Fruit fly (Drosophila melanogaster): Measurements from ENCODE around the gene tzn.

tzn gene

dm6 chr3L:20826950-20827910 is 28.8 kb downstream of the tzn start:
- peak; percentile 7 for TF ChIP-seq B-H2 (GFP tag; optimal IDR thresholded peaks at IDR 0.05)
- 0 out of 2 replicates have a peak, but pooled peaks have one; percentile 30 for TF ChIP-seq wdn (GFP tag; IDR thresholded peaks at IDR 0.05)
- TF ChIP-seq croc (GFP tag; conservative IDR thresholded peaks at IDR 0.05), result no peak
- TF ChIP-seq grn (GFP tag; optimal IDR thresholded peaks at IDR 0.05), result no peak
- TF ChIP-seq Max (GFP tag; optimal IDR thresholded peaks at IDR 0.05), result no peak
- TF ChIP-seq cad (GFP tag; optimal IDR thresholded peaks at IDR 0.05), result no peak
- no peak for TF ChIP-seq ase (GFP tag; IDR thresholded peaks at IDR 0.05)
- no peak for TF ChIP-seq pita (GFP tag; optimal IDR thresholded peaks at IDR 0.05)
- TF ChIP-seq Dbx (GFP tag; IDR thresholded peaks at IDR 0.05), result no peak; the same call in 2 of the 3 replicates
- TF ChIP-seq Atf6 (GFP tag; IDR thresholded peaks at IDR 0.05), result peak; percentile 55; the same call in 1 of the 2 replicates
- no peak for TF ChIP-seq CG11456 (GFP tag; IDR thresholded peaks at IDR 0.05)
- TF ChIP-seq Meics (GFP tag; optimal IDR thresholded peaks at IDR 0.05), result peak; percentile 40
- TF ChIP-seq slbo (GFP tag; IDR thresholded peaks at IDR 0.05), result peak; percentile 76
- no peak for TF ChIP-seq da (GFP tag; optimal IDR thresholded peaks at IDR 0.05)
- TF ChIP-seq BEAF-32 (GFP tag; optimal IDR thresholded peaks at IDR 0.05), result no peak
- no peak for TF ChIP-seq CG15601 (tag; optimal IDR thresholded peaks at IDR 0.05)
- no peak for TF ChIP-seq CG43689 (GFP tag; IDR thresholded peaks at IDR 0.05)
- no peak for TF ChIP-seq CG13287 (GFP tag; IDR thresholded peaks at IDR 0.05; ENCODE audit: partially characterized antibody)
- TF ChIP-seq CG16779 (GFP tag; IDR thresholded peaks at IDR 0.05), result no peak
- TF ChIP-seq CG6791 (GFP tag; IDR thresholded peaks at IDR 0.05; ENCODE audit: partially characterized antibody), result no peak
- no peak for TF ChIP-seq inv (GFP tag; IDR thresholded peaks at IDR 0.05; ENCODE audit: partially characterized antibody)
- TF ChIP-seq CG13296 (GFP tag; optimal IDR thresholded peaks at IDR 0.05), result no peak
- TF ChIP-seq usp (GFP tag; optimal IDR thresholded peaks at IDR 0.05), result no peak
- TF ChIP-seq CG1233 (GFP tag; optimal IDR thresholded peaks at IDR 0.05), result no peak
- no peak for TF ChIP-seq CG15479 (GFP tag; optimal IDR thresholded peaks at IDR 0.05)
- no peak for TF ChIP-seq CG18476 (GFP tag; optimal IDR thresholded peaks at IDR 0.05)
- no peak for TF ChIP-seq CG10431 (GFP tag; optimal IDR thresholded peaks at IDR 0.05)
- TF ChIP-seq cwo (GFP tag; optimal IDR thresholded peaks at IDR 0.05), result peak; percentile 19
- peak; percentile 45 for TF ChIP-seq CG9817 (tag; optimal IDR thresholded peaks at IDR 0.05)
- no peak for TF ChIP-seq Lpt (GFP tag; optimal IDR thresholded peaks at IDR 0.05)
- TF ChIP-seq row (GFP tag; IDR thresholded peaks at IDR 0.05), result no peak; the same call in 2 of the 3 replicates
- no peak for TF ChIP-seq Hr39 (optimal IDR thresholded peaks at IDR 0.05)
- no peak for TF ChIP-seq stwl (tag; optimal IDR thresholded peaks at IDR 0.05)
- no peak for TF ChIP-seq pan (optimal IDR thresholded peaks at IDR 0.05)
- TF ChIP-seq pan (GFP tag; optimal IDR thresholded peaks at IDR 0.05 in 1 of 2, IDR thresholded peaks at IDR 0.05 in 1 of 2), result peak in 1 of 2 experiments; percentile 61
- TF ChIP-seq CG11723 (GFP tag; optimal IDR thresholded peaks at IDR 0.05), result no peak
- no peak for TF ChIP-seq bowl (GFP tag; IDR thresholded peaks at IDR 0.05)
- TF ChIP-seq CG7839 (tag; optimal IDR thresholded peaks at IDR 0.05), result no peak
- no peak for TF ChIP-seq CG14710 (tag; optimal IDR thresholded peaks at IDR 0.05)
- peak; percentile 21 for TF ChIP-seq PHDP (tag; optimal IDR thresholded peaks at IDR 0.05)
- no peak for TF ChIP-seq CG7271 (tag; optimal IDR thresholded peaks at IDR 0.05)
- no peak for TF ChIP-seq CG6765 (GFP tag; optimal IDR thresholded peaks at IDR 0.05)
- no peak for TF ChIP-seq hth (optimal IDR thresholded peaks at IDR 0.05)
- no peak for TF ChIP-seq CG15696 (tag; optimal IDR thresholded peaks at IDR 0.05)
- TF ChIP-seq sr (GFP tag; IDR thresholded peaks at IDR 0.05), result no peak
- TF ChIP-seq CG17802 (tag; optimal IDR thresholded peaks at IDR 0.05), result no peak
- TF ChIP-seq CG3726 (GFP tag; IDR thresholded peaks at IDR 0.05), result no peak
- TF ChIP-seq Eip74EF (GFP tag; optimal IDR thresholded peaks at IDR 0.05), result no peak
- TF ChIP-seq CG13123 (GFP tag; optimal IDR thresholded peaks at IDR 0.05), result no peak
